Fruit fly (Drosophila melanogaster) S2 (cell line): ENCODE measurements around the gene PsGEF.

Source experiments
- CG8478 ChIP-seq: fragments of >200 bp; optimal IDR thresholded peaks from 2 replicates; lab custom pipeline; 2018
- CTCF ChIP-seq, 2 experiments: fragments of >200 bp; optimal IDR thresholded peaks; 2 replicates each; lab custom pipeline; 2018

dm6 chrX:2396204-2396882 lies 8.9 kb upstream of the PsGEF start:
- TF ChIP-seq CTCF (optimal IDR thresholded peaks at IDR 0.05; lab: Kevin White, UChicago) (no peak), CG8478 (lab: Kevin White, UChicago) (no peak)
